Worm (Caenorhabditis elegans) whole organism, L4/young adult: Measurements from ENCODE around the gene C34C6.9.

Experiments
- W03F9.2 ChIP-seq: fragments of 150-350 bp; optimal IDR thresholded peaks from 2 replicates; lab custom pipeline; 2014; ENCODE audit warnings: missing biosample characterization, missing genetic modification characterization
- him-1 ChIP-seq: sonication (generic microtip); optimal IDR thresholded peaks from 2 replicates; lab custom pipeline; 2016; ENCODE audit warnings: missing genotype, missing genetic modification reagents, missing genetic modification characterization, missing compliant biosample characterization

ce11 chrII:8668871-8669270, 16.9 kb upstream of the C34C6.9 start:
- no peak for TF ChIP-seq him-1 (tag; lab: Kevin White, UChicago)
- TF ChIP-seq W03F9.2 (tag; lab: Kevin White, UChicago), result no peak
